Worm (Caenorhabditis elegans) whole organism, late embryonic: ENCODE data around the gene bre-3.

Source experiments
- C38D4.7 ChIP-seq: fragments of 200-800 bp; sonication (Bioruptor generic); optimal IDR thresholded peaks from 2 replicates; lab custom pipeline; 2018; ENCODE audit warnings: mild to moderate bottlenecking, missing genetic modification characterization, moderate library complexity, missing compliant biosample characterization
- ceh-48 ChIP-seq: sonication (generic microtip); optimal IDR thresholded peaks from 2 replicates; lab custom pipeline; 2016; ENCODE audit warnings: missing genetic modification characterization, inconsistent platforms, missing compliant biosample characterization
- ceh-9 ChIP-seq: sonication (generic microtip); optimal IDR thresholded peaks from 2 replicates; lab custom pipeline; 2016; ENCODE audit warnings: mild to moderate bottlenecking, missing genetic modification characterization, inconsistent platforms, missing compliant biosample characterization
- elt-2 ChIP-seq: sonication (generic microtip); optimal IDR thresholded peaks from 2 replicates; lab custom pipeline; 2016; ENCODE audit warnings: missing genetic modification reagents, missing genetic modification characterization, missing compliant biosample characterization
- lin-11 ChIP-seq: fragments of 200-800 bp; sonication (Bioruptor generic); optimal IDR thresholded peaks from 2 replicates; lab custom pipeline; 2018; ENCODE audit warnings: mild to moderate bottlenecking, missing genetic modification characterization, missing compliant biosample characterization
- mec-3 ChIP-seq: sonication (generic microtip); optimal IDR thresholded peaks from 2 replicates; lab custom pipeline; 2016; ENCODE audit warnings: borderline replicate concordance, missing genetic modification characterization, missing compliant biosample characterization
- pag-3 ChIP-seq: sonication (generic microtip); optimal IDR thresholded peaks from 2 replicates; lab custom pipeline; 2016; ENCODE audit warnings: missing compliant biosample characterization, missing genetic modification characterization, borderline replicate concordance
- pha-4 ChIP-seq: fragments of 150-350 bp; optimal IDR thresholded peaks from 2 replicates; lab custom pipeline; 2018; ENCODE audit warnings: missing biosample characterization, missing genetic modification reagents, missing genetic modification characterization
- pqm-1 ChIP-seq: sonication (generic microtip); optimal IDR thresholded peaks from 2 replicates; lab custom pipeline; 2016; ENCODE audit warnings: missing genetic modification characterization, missing compliant biosample characterization
- rnt-1 ChIP-seq: sonication (generic microtip); optimal IDR thresholded peaks from 2 replicates; lab custom pipeline; 2016; ENCODE audit warnings: missing genetic modification characterization, missing compliant biosample characterization
- syd-9 ChIP-seq: sonication (generic microtip); optimal IDR thresholded peaks from 2 replicates; lab custom pipeline; 2016; ENCODE audit warnings: mild to moderate bottlenecking, missing genetic modification characterization, moderate library complexity, missing compliant biosample characterization
- unc-42 ChIP-seq: sonication (generic microtip); optimal IDR thresholded peaks from 2 replicates; lab custom pipeline; 2016; ENCODE audit warnings: missing genotype, missing genetic modification characterization, missing compliant biosample characterization

ce11 chrIII:9494209-9494608 is 8.9 kb upstream of the bre-3 start:
- TF ChIP-seq pqm-1: no peak
- TF ChIP-seq elt-2 (tag; lab: Kevin White, UChicago): no peak
- TF ChIP-seq ceh-9 (tag; lab: Kevin White, UChicago): no peak
- TF ChIP-seq mec-3: no peak
- TF ChIP-seq rnt-1 (tag; lab: Kevin White, UChicago): no peak
- TF ChIP-seq ceh-48 (tag; lab: Kevin White, UChicago): no peak
- no peak for TF ChIP-seq pha-4 (tag; lab: Kevin White, UChicago)
- TF ChIP-seq C38D4.7 (GFP tag; lab: Kevin White, UChicago): no peak
- TF ChIP-seq lin-11 (tag; lab: Kevin White, UChicago): no peak
- no peak for TF ChIP-seq syd-9 (tag; lab: Kevin White, UChicago)
- TF ChIP-seq unc-42 (tag; lab: Kevin White, UChicago): no peak
- no peak for TF ChIP-seq pag-3
